Worm (Caenorhabditis elegans) whole organism, L1 larva: ENCODE data around the gene rpl-10.

Source experiments
- C16A3.4 ChIP-seq: fragments of 150-350 bp; optimal IDR thresholded peaks from 2 replicates; lab custom pipeline; 2014; ENCODE audit warnings: missing biosample characterization, missing genetic modification characterization
- C34B4.2 ChIP-seq: sonication (generic microtip); optimal IDR thresholded peaks from 2 replicates; lab custom pipeline; 2017; ENCODE audit warnings: mild to moderate bottlenecking, missing genetic modification characterization, missing compliant biosample characterization
- alr-1 ChIP-seq: fragments of 200-800 bp; sonication (Bioruptor generic); optimal IDR thresholded peaks from 2 replicates; lab custom pipeline; 2018; ENCODE audit warnings: borderline replicate concordance, mild to moderate bottlenecking, missing genetic modification characterization, missing compliant biosample characterization
- aly-2 ChIP-seq: fragments of 150-350 bp; optimal IDR thresholded peaks from 2 replicates; lab custom pipeline; 2014; ENCODE audit warnings: missing biosample characterization, missing genetic modification characterization
- blmp-1 ChIP-seq: fragments of 150-350 bp; optimal IDR thresholded peaks from 2 replicates; lab custom pipeline; 2014; ENCODE audit warnings: missing biosample characterization, missing genetic modification characterization
- ceh-8 ChIP-seq: fragments of 200-800 bp; sonication (Bioruptor generic); optimal IDR thresholded peaks from 2 replicates; lab custom pipeline; 2018; ENCODE audit warnings: mild to moderate bottlenecking, missing genetic modification characterization, moderate library complexity, missing compliant biosample characterization
- ceh-82 ChIP-seq, 3 experiments: fragments of 150-350 bp in 1 of 3; sonication (generic microtip) in 2 of 3; optimal IDR thresholded peaks; 2 replicates each; lab custom pipeline; 2014 to 2017; ENCODE audit warnings: missing biosample characterization in 3 of 3, missing genetic modification characterization in 3 of 3
- ceh-88 ChIP-seq: fragments of 200-800 bp; sonication (Bioruptor generic); IDR thresholded peaks from 2 replicates; pipeline ENCODE4 v1.3.6; 2022; ENCODE audit warnings: missing genetic modification characterization, missing compliant biosample characterization
- ceh-90 ChIP-seq: sonication (generic microtip); optimal IDR thresholded peaks from 2 replicates; lab custom pipeline; 2016; ENCODE audit warnings: missing genetic modification characterization, missing compliant biosample characterization
- ces-1 ChIP-seq: fragments of 150-350 bp; optimal IDR thresholded peaks from 2 replicates; lab custom pipeline; 2014; ENCODE audit warnings: missing biosample characterization, missing genetic modification reagents, missing genetic modification characterization
- dpl-1 ChIP-seq, 3 experiments: fragments of 150-350 bp in 2 of 3; sonication (generic microtip) in 1 of 3; optimal IDR thresholded peaks; 2 replicates each; lab custom pipeline; 2014 to 2017; ENCODE audit warnings: missing biosample characterization in 3 of 3, missing genetic modification characterization in 3 of 3, missing genetic modification reagents in 3 of 3
- efl-3 ChIP-seq: fragments of 200-800 bp; sonication (Bioruptor generic); optimal IDR thresholded peaks from 2 replicates; lab custom pipeline; 2018; ENCODE audit warnings: mild to moderate bottlenecking, missing genetic modification characterization, missing compliant biosample characterization
- egl-13 ChIP-seq: sonication (generic microtip); optimal IDR thresholded peaks from 2 replicates; lab custom pipeline; 2016; ENCODE audit warnings: missing genotype, missing genetic modification reagents, missing genetic modification characterization, missing compliant biosample characterization
- egl-27 ChIP-seq, 2 experiments: fragments of 150-350 bp in 1 of 2; sonication (generic microtip); optimal IDR thresholded peaks; 3 replicates each; lab custom pipeline; 2017 to 2018; ENCODE audit warnings: missing biosample characterization in 2 of 2, missing genetic modification characterization in 2 of 2, missing genetic modification reagents in 2 of 2
- elt-3 ChIP-seq, 6 experiments: fragments of 150-350 bp in 1 of 6; sonication (generic microtip); optimal IDR thresholded peaks; 2 replicates each; lab custom pipeline; 2017 to 2018; ENCODE audit warnings: missing biosample characterization in 6 of 6, missing genetic modification characterization in 6 of 6, inconsistent platforms in 1 of 6
- fkh-10 ChIP-seq: sonication (generic microtip); optimal IDR thresholded peaks from 2 replicates; lab custom pipeline; 2017; ENCODE audit warnings: missing biosample characterization, missing genetic modification reagents, missing genetic modification characterization
- fkh-4 ChIP-seq: sonication (generic microtip); optimal IDR thresholded peaks from 2 replicates; lab custom pipeline; 2016; ENCODE audit warnings: missing compliant biosample characterization, missing genetic modification characterization, borderline replicate concordance
- fkh-8 ChIP-seq: sonication (generic microtip); optimal IDR thresholded peaks from 2 replicates; lab custom pipeline; 2016; ENCODE audit warnings: mild to moderate bottlenecking, missing genetic modification characterization, missing compliant biosample characterization
- hlh-17 ChIP-seq: fragments of 200-800 bp; sonication (Bioruptor generic); optimal IDR thresholded peaks from 2 replicates; lab custom pipeline; 2018; ENCODE audit warnings: missing genetic modification characterization, mild to moderate bottlenecking, missing compliant biosample characterization, moderate library complexity, borderline replicate concordance
- hlh-4 ChIP-seq: sonication (generic microtip); optimal IDR thresholded peaks from 2 replicates; lab custom pipeline; 2016; ENCODE audit warnings: mild to moderate bottlenecking, missing genetic modification characterization, missing compliant biosample characterization
- hpl-2 ChIP-seq: fragments of 150-350 bp; optimal IDR thresholded peaks from 2 replicates; lab custom pipeline; 2014; ENCODE audit warnings: missing biosample characterization, missing genetic modification reagents, missing genetic modification characterization
- irx-1 ChIP-seq: sonication (generic microtip); optimal IDR thresholded peaks from 2 replicates; lab custom pipeline; 2016; ENCODE audit warnings: missing genetic modification characterization, missing compliant biosample characterization
- isw-1 ChIP-seq: fragments of 200-800 bp; sonication (Bioruptor generic); IDR thresholded peaks from 2 replicates; pipeline ENCODE4 v1.3.6; 2022; ENCODE audit warnings: missing genetic modification characterization, missing compliant biosample characterization
- lin-14 ChIP-seq: fragments of 200-800 bp; sonication (Bioruptor generic); optimal IDR thresholded peaks from 2 replicates; lab custom pipeline; 2018; ENCODE audit warnings: mild to moderate bottlenecking, missing genetic modification characterization, moderate library complexity, missing compliant biosample characterization
- lin-35 ChIP-seq, 2 experiments: fragments of 150-350 bp; optimal IDR thresholded peaks; 2 replicates each; lab custom pipeline; 2014; ENCODE audit warnings: missing biosample characterization in 2 of 2, missing genetic modification characterization in 2 of 2, missing genetic modification reagents in 2 of 2
- lir-3 ChIP-seq: sonication (generic microtip); optimal IDR thresholded peaks from 2 replicates; lab custom pipeline; 2016; ENCODE audit warnings: mild to moderate bottlenecking, missing genetic modification characterization, moderate library complexity, missing compliant biosample characterization; ENCODE audit not compliant: poor library complexity
- lsy-2 ChIP-seq, 2 experiments: fragments of 150-350 bp; optimal IDR thresholded peaks; 2 replicates each; lab custom pipeline; 2014; ENCODE audit warnings: missing biosample characterization in 2 of 2, missing genetic modification characterization in 2 of 2
- mdl-1 ChIP-seq, 2 experiments: fragments of 150-350 bp; optimal IDR thresholded peaks; 2 replicates each; lab custom pipeline; 2014 to 2017; ENCODE audit warnings: missing biosample characterization in 2 of 2, missing genetic modification characterization in 2 of 2, inconsistent platforms in 1 of 2
- mef-2 ChIP-seq: fragments of 150-350 bp; optimal IDR thresholded peaks from 2 replicates; lab custom pipeline; 2014; ENCODE audit warnings: missing biosample characterization, missing genetic modification characterization
- mep-1 ChIP-seq: fragments of 150-350 bp; optimal IDR thresholded peaks from 2 replicates; lab custom pipeline; 2014; ENCODE audit warnings: missing biosample characterization, missing genetic modification characterization
- nhr-11 ChIP-seq: fragments of 150-350 bp; optimal IDR thresholded peaks from 2 replicates; lab custom pipeline; 2014; ENCODE audit warnings: missing biosample characterization, missing genetic modification characterization
- nhr-12 ChIP-seq: sonication (generic microtip); optimal IDR thresholded peaks from 2 replicates; lab custom pipeline; 2017; ENCODE audit warnings: missing biosample characterization, missing genetic modification characterization
- nhr-20 ChIP-seq: sonication (generic microtip); optimal IDR thresholded peaks from 2 replicates; lab custom pipeline; 2016; ENCODE audit warnings: mild to moderate bottlenecking, missing genetic modification characterization, missing compliant biosample characterization
- nhr-28 ChIP-seq: fragments of 150-350 bp; optimal IDR thresholded peaks from 2 replicates; lab custom pipeline; 2014; ENCODE audit warnings: missing biosample characterization, missing genetic modification characterization
- nhr-47 ChIP-seq: sonication (generic microtip); optimal IDR thresholded peaks from 2 replicates; lab custom pipeline; 2016; ENCODE audit warnings: mild to moderate bottlenecking, missing genetic modification characterization, moderate library complexity, missing compliant biosample characterization
- nhr-71 ChIP-seq: sonication (generic microtip); optimal IDR thresholded peaks from 2 replicates; lab custom pipeline; 2016; ENCODE audit warnings: mild to moderate bottlenecking, missing genetic modification characterization, moderate library complexity, missing compliant biosample characterization
- nhr-76 ChIP-seq: sonication (generic microtip); optimal IDR thresholded peaks from 2 replicates; lab custom pipeline; 2017; ENCODE audit warnings: missing biosample characterization, missing genetic modification characterization
- nhr-85 ChIP-seq: sonication (generic microtip); peaks from one replicate; lab custom pipeline; 2016; ENCODE audit warnings: missing genetic modification characterization, inconsistent platforms, missing compliant biosample characterization
- pag-3 ChIP-seq: sonication (generic microtip); optimal IDR thresholded peaks from 2 replicates; lab custom pipeline; 2017; ENCODE audit warnings: missing genetic modification characterization, mild to moderate bottlenecking, missing compliant biosample characterization, antibody characterized with exemption, borderline replicate concordance; ENCODE audit not compliant: insufficient read depth
- pax-3 ChIP-seq: fragments of 200-800 bp; sonication (Bioruptor generic); optimal IDR thresholded peaks from 2 replicates; lab custom pipeline; 2018; ENCODE audit warnings: mild to moderate bottlenecking, missing genetic modification characterization, moderate library complexity, missing compliant biosample characterization
- rnt-1 ChIP-seq: sonication (generic microtip); optimal IDR thresholded peaks from 2 replicates; lab custom pipeline; 2016; ENCODE audit warnings: mild to moderate bottlenecking, missing genetic modification characterization, moderate library complexity, missing compliant biosample characterization
- skn-1 ChIP-seq: fragments of 150-350 bp; optimal IDR thresholded peaks from 2 replicates; lab custom pipeline; 2014; ENCODE audit warnings: missing biosample characterization, missing genetic modification characterization
- sox-4 ChIP-seq: sonication (generic microtip); optimal IDR thresholded peaks from 2 replicates; lab custom pipeline; 2016; ENCODE audit warnings: missing genetic modification characterization, missing compliant biosample characterization
- swsn-7 ChIP-seq: sonication (generic microtip); optimal IDR thresholded peaks from 2 replicates; lab custom pipeline; 2016; ENCODE audit warnings: missing genetic modification characterization, missing compliant biosample characterization
- tlp-1 ChIP-seq: fragments of 150-350 bp; optimal IDR thresholded peaks from 2 replicates; lab custom pipeline; 2014; ENCODE audit warnings: missing biosample characterization, missing genetic modification characterization
- unc-130 ChIP-seq: fragments of 150-350 bp; optimal IDR thresholded peaks from 2 replicates; lab custom pipeline; 2017; ENCODE audit warnings: missing biosample characterization, missing genetic modification characterization, inconsistent platforms
- unc-62 ChIP-seq: fragments of 150-350 bp; optimal IDR thresholded peaks from 2 replicates; lab custom pipeline; 2014; ENCODE audit warnings: missing biosample characterization, missing genetic modification reagents, missing genetic modification characterization
- zag-1 ChIP-seq: fragments of 150-350 bp; optimal IDR thresholded peaks from 2 replicates; lab custom pipeline; 2014; ENCODE audit warnings: missing biosample characterization, missing genetic modification characterization
- zip-4 ChIP-seq: fragments of 200-800 bp; sonication (Bioruptor generic); optimal IDR thresholded peaks from 2 replicates; lab custom pipeline; 2018; ENCODE audit warnings: mild to moderate bottlenecking, missing genetic modification characterization, moderate library complexity, missing compliant biosample characterization
- ztf-11 ChIP-seq, 2 experiments: sonication (generic microtip); optimal IDR thresholded peaks; 2 replicates each; lab custom pipeline; 2016 to 2017; ENCODE audit warnings: missing genetic modification characterization in 2 of 2, missing biosample characterization in 1 of 2, missing compliant biosample characterization in 1 of 2
- ztf-4 ChIP-seq: fragments of 150-350 bp; optimal IDR thresholded peaks from 2 replicates; lab custom pipeline; 2014; ENCODE audit warnings: missing biosample characterization, missing genetic modification characterization

rpl-10 gene

DNA sequence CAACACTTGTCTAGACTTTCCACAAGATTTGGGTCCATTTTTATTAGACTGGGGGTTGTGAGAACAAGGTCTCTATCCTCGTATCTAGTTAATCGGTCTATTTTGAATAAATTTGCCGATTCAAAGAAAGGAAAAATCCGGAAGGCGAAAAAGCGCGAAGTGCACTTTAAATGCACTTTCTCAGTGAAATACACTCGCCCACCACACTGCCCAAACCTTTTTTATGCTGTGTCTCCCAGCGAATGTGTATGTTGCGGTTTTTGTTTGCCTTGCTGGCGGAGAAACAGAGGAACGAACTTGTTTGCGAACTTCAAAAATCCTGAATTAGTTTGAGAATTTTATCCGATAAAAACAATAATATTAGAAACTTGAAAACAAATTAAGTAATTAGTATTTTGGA lies 12.9 kb upstream of the rpl-10 start:
- no peak for TF ChIP-seq pag-3 (tag; lab: Kevin White, UChicago)
- TF ChIP-seq nhr-12 (tag; lab: Kevin White, UChicago): no peak
- no peak for TF ChIP-seq hlh-4 (tag; lab: Kevin White, UChicago)
- TF ChIP-seq hlh-17 (GFP tag; lab: Kevin White, UChicago): no peak
- TF ChIP-seq nhr-28: no peak
- TF ChIP-seq zag-1 (tag; lab: Kevin White, UChicago): no peak
- no peak for TF ChIP-seq ztf-11 (tag; optimal IDR thresholded peaks at IDR 0.05; lab: Kevin White, UChicago)
- TF ChIP-seq ceh-88 (GFP tag; lab: Robert Waterston, UW): no peak
- no peak for TF ChIP-seq irx-1
- peak; percentile 8 for TF ChIP-seq mep-1
- TF ChIP-seq sox-4 (tag; lab: Kevin White, UChicago): no peak
- peak; percentile 33 for TF ChIP-seq lin-14 (GFP tag; lab: Kevin White, UChicago)
- TF ChIP-seq blmp-1: peak; percentile 21
- TF ChIP-seq mef-2 (tag; lab: Kevin White, UChicago): no peak
- TF ChIP-seq aly-2: peak; percentile 5
- TF ChIP-seq fkh-8: no peak
- TF ChIP-seq fkh-10 (GFP tag; lab: Kevin White, UChicago): no peak
- no peak for TF ChIP-seq pax-3 (tag; lab: Kevin White, UChicago)
- TF ChIP-seq nhr-71 (tag; lab: Kevin White, UChicago): no peak
- no peak for TF ChIP-seq elt-3 (tag; optimal IDR thresholded peaks at IDR 0.05; lab: Kevin White, UChicago)
- TF ChIP-seq tlp-1: no peak
- TF ChIP-seq nhr-47: no peak
- no peak for TF ChIP-seq alr-1 (tag; lab: Kevin White, UChicago)
- no peak for TF ChIP-seq hpl-2
- no peak for TF ChIP-seq lsy-2 (tag; optimal IDR thresholded peaks at IDR 0.05; lab: Kevin White, UChicago)
- no peak for TF ChIP-seq ceh-90 (tag; lab: Kevin White, UChicago)
- no peak for TF ChIP-seq ces-1 (GFP tag; lab: Kevin White, UChicago)
- no peak for TF ChIP-seq egl-13 (tag; lab: Kevin White, UChicago)
- TF ChIP-seq mdl-1 (tag; optimal IDR thresholded peaks at IDR 0.05; lab: Kevin White, UChicago): no peak
- TF ChIP-seq dpl-1 (GFP tag; optimal IDR thresholded peaks at IDR 0.05; lab: Kevin White, UChicago): no peak
- TF ChIP-seq C16A3.4 (tag; lab: Kevin White, UChicago): no peak
- TF ChIP-seq ceh-82 (tag; optimal IDR thresholded peaks at IDR 0.05; lab: Kevin White, UChicago): no peak
- no peak for TF ChIP-seq isw-1 (GFP tag; lab: Robert Waterston, UW)
- no peak for TF ChIP-seq rnt-1 (tag; lab: Kevin White, UChicago)
- TF ChIP-seq swsn-7: no peak
- no peak for TF ChIP-seq nhr-20 (tag; lab: Kevin White, UChicago)
- no peak for TF ChIP-seq ztf-4 (tag; lab: Kevin White, UChicago)
- peak; percentile 24 for TF ChIP-seq skn-1
- no peak for TF ChIP-seq nhr-11
- no peak for TF ChIP-seq nhr-76 (tag; lab: Kevin White, UChicago)
- no peak for TF ChIP-seq fkh-4 (tag; lab: Kevin White, UChicago)
- TF ChIP-seq efl-3 (GFP tag; lab: Kevin White, UChicago): no peak

DNA sequence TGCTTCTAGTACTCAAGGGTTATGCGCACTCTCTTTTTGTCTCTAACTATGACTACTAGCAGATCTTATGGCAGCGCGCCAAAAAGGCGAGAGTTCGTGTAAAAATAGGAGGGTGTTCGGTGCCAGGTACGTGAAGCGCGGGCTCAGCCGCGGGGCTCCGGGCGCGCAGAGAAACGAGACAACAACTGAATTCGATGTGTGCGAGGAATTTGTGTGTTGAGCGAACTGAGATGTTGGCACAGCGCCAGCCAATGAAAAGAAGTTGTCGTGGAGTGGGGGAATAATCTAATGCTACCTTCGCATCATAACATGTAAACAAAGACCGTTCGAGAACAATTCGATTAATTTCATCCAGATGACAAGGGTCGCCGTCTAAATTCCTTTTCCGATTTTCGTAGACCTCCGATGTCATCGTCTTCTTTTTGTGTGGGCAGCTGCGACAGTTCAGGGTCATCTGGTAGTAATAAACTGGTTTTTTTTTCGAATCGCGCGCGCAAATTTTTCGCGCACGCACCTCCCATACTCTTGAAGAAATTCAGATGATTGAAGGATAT lies 12.2 kb upstream of the rpl-10 start:
- no peak for TF ChIP-seq unc-62 (GFP tag; lab: Kevin White, UChicago)
- no peak for TF ChIP-seq lir-3 (tag; lab: Kevin White, UChicago)
- TF ChIP-seq unc-130 (tag; lab: Kevin White, UChicago): peak; percentile 68
- peak; percentile 2 for TF ChIP-seq skn-1
- no peak for TF ChIP-seq pax-3 (tag; lab: Kevin White, UChicago)
- TF ChIP-seq egl-13 (tag; lab: Kevin White, UChicago): peak; percentile 9
- no peak for TF ChIP-seq C34B4.2
- TF ChIP-seq zip-4: no peak
- peak; percentile 97 for TF ChIP-seq nhr-85 (tag; lab: Kevin White, UChicago)
- no peak for TF ChIP-seq egl-27 (tag; optimal IDR thresholded peaks at IDR 0.05; lab: Kevin White, UChicago)
- peak in 1 of 3 experiments; percentile 53 for TF ChIP-seq ceh-82 (tag; optimal IDR thresholded peaks at IDR 0.05; lab: Kevin White, UChicago)
- peak; percentile 23 to 59 for TF ChIP-seq lsy-2 (tag; optimal IDR thresholded peaks at IDR 0.05; lab: Kevin White, UChicago)
- peak; percentile 24 for TF ChIP-seq nhr-47
- TF ChIP-seq hlh-4 (tag; lab: Kevin White, UChicago): no peak
- TF ChIP-seq nhr-71 (tag; lab: Kevin White, UChicago): peak; percentile 71
- peak; percentile 5 to 67 for TF ChIP-seq lin-35 (GFP tag; optimal IDR thresholded peaks at IDR 0.05; lab: Kevin White, UChicago)
- TF ChIP-seq mep-1: peak; percentile 32
- peak; percentile 87 for TF ChIP-seq lin-14 (GFP tag; lab: Kevin White, UChicago)
- no peak for TF ChIP-seq ces-1 (GFP tag; lab: Kevin White, UChicago)
- peak; percentile 24 for TF ChIP-seq ceh-8 (GFP tag; lab: Kevin White, UChicago)
